Fruit fly (Drosophila melanogaster) whole organism, embryonic: ENCODE measurements around the gene CG4691.

ENCODE experiments used
- Aef1 ChIP-seq: fragments of 200-800 bp; sonication (Bioruptor generic); IDR thresholded peaks from 3 replicates; pipeline ENCODE4 v1.3.6; 2022; ENCODE audit warnings: missing biosample characterization, missing genetic modification characterization
- Bdp1 ChIP-seq: fragments of 200-800 bp; sonication (Bioruptor generic); optimal IDR thresholded peaks from 3 replicates; lab custom pipeline; 2016; ENCODE audit warnings: missing biosample characterization, missing genetic modification characterization
- CG10267 ChIP-seq: fragments of 200-800 bp; sonication (Bioruptor generic); optimal IDR thresholded peaks from 2 replicates; lab custom pipeline; 2018; ENCODE audit warnings: missing biosample characterization, mild to moderate bottlenecking, missing genetic modification characterization, moderate library complexity
- CG12299 ChIP-seq: fragments of 200-800 bp; sonication (Bioruptor generic); optimal IDR thresholded peaks from 2 replicates; lab custom pipeline; 2018; ENCODE audit warnings: missing biosample characterization, mild to moderate bottlenecking, missing genetic modification characterization
- CG12769 ChIP-seq: fragments of 200-800 bp; sonication (Bioruptor generic); optimal IDR thresholded peaks from 2 replicates; lab custom pipeline; 2019; ENCODE audit warnings: missing biosample characterization, mild to moderate bottlenecking, missing genetic modification characterization, moderate library complexity
- CG14441 ChIP-seq: fragments of 200-800 bp; sonication (Bioruptor generic); IDR thresholded peaks from 2 replicates; pipeline ENCODE4 v1.3.6; 2022; ENCODE audit warnings: missing biosample characterization, missing genetic modification characterization
- CG18476 ChIP-seq: fragments of 200-800 bp; sonication (Bioruptor generic); optimal IDR thresholded peaks from 2 replicates; lab custom pipeline; 2016; ENCODE audit warnings: missing biosample characterization, mild to moderate bottlenecking, missing genetic modification characterization
- CG30431 ChIP-seq: fragments of 200-800 bp; sonication (Bioruptor generic); optimal IDR thresholded peaks from 2 replicates; lab custom pipeline; 2017; ENCODE audit warnings: missing biosample characterization, missing genetic modification characterization
- CG34376 ChIP-seq: fragments of 200-800 bp; sonication (Bioruptor generic); optimal IDR thresholded peaks from 2 replicates; lab custom pipeline; 2018; ENCODE audit warnings: missing biosample characterization, mild to moderate bottlenecking, missing genetic modification characterization
- CG4360 ChIP-seq: fragments of 200-800 bp; sonication (Bioruptor generic); IDR thresholded peaks from 2 replicates; pipeline ENCODE4 v1.3.6; 2022; ENCODE audit warnings: missing biosample characterization, missing genetic modification characterization
- CG4854 ChIP-seq: fragments of 200-800 bp; sonication (Bioruptor generic); optimal IDR thresholded peaks from 2 replicates; lab custom pipeline; 2016; ENCODE audit warnings: missing biosample characterization, missing genetic modification characterization, inconsistent platforms
- CG5953 ChIP-seq: fragments of 200-800 bp; sonication (Bioruptor generic); IDR thresholded peaks from 2 replicates; pipeline ENCODE4 v1.3.6; 2022; ENCODE audit warnings: missing biosample characterization, missing genetic modification characterization
- CG6791 ChIP-seq: fragments of 200-800 bp; sonication (Bioruptor generic); IDR thresholded peaks from 3 replicates; pipeline ENCODE4 v1.3.6; 2022; ENCODE audit warnings: missing biosample characterization, missing genetic modification characterization; ENCODE audit not compliant: partially characterized antibody
- CG7357 ChIP-seq: fragments of 200-800 bp; sonication (Bioruptor generic); IDR thresholded peaks from 3 replicates; pipeline ENCODE4 v1.3.6; 2022; ENCODE audit warnings: missing biosample characterization, missing genetic modification characterization
- CG7839 ChIP-seq: fragments of 200-800 bp; sonication (Bioruptor generic); optimal IDR thresholded peaks from 3 replicates; lab custom pipeline; 2018; ENCODE audit warnings: missing biosample characterization, mild to moderate bottlenecking, missing genetic modification characterization, moderate library complexity
- CG8290 ChIP-seq, 3 experiments: fragments of 200-800 bp; sonication (Bioruptor generic); optimal IDR thresholded peaks; 2 replicates each; lab custom pipeline; 2016 to 2019; ENCODE audit warnings: missing biosample characterization in 3 of 3, missing genetic modification characterization in 3 of 3, mild to moderate bottlenecking in 2 of 3, moderate library complexity in 1 of 3
- CG9437 ChIP-seq: fragments of 200-800 bp; sonication (Bioruptor generic); optimal IDR thresholded peaks from 2 replicates; lab custom pipeline; 2018; ENCODE audit warnings: missing biosample characterization, mild to moderate bottlenecking, missing genetic modification characterization
- CG9609 ChIP-seq: fragments of 200-800 bp; sonication (Bioruptor generic); optimal IDR thresholded peaks from 3 replicates; lab custom pipeline; 2016; ENCODE audit warnings: missing biosample characterization, missing genetic modification characterization
- CG9932 ChIP-seq: fragments of 200-800 bp; sonication (Bioruptor generic); IDR thresholded peaks from 2 replicates; pipeline ENCODE4 v1.3.6; 2022; ENCODE audit warnings: missing biosample characterization, missing genetic modification characterization
- Camta ChIP-seq: fragments of 200-800 bp; sonication (Bioruptor generic); optimal IDR thresholded peaks from 2 replicates; lab custom pipeline; 2016; ENCODE audit warnings: missing biosample characterization, missing genetic modification characterization
- CrebB ChIP-seq: fragments of 200-800 bp; sonication (Bioruptor generic); optimal IDR thresholded peaks from 3 replicates; lab custom pipeline; 2018; ENCODE audit warnings: missing biosample characterization, mild to moderate bottlenecking, missing genetic modification characterization
- Eip74EF ChIP-seq, 2 experiments: fragments of 200-800 bp in 1 of 2; fragments of >200 bp in 1 of 2; sonication (Bioruptor generic) in 1 of 2; optimal IDR thresholded peaks; 2 replicates each; lab custom pipeline; 2017 to 2019; ENCODE audit warnings: missing biosample characterization in 2 of 2, missing genetic modification characterization in 2 of 2, mild to moderate bottlenecking in 1 of 2, moderate library complexity in 1 of 2
- Gsc ChIP-seq: fragments of 200-800 bp; sonication (Bioruptor generic); IDR thresholded peaks from 2 replicates; pipeline ENCODE4 v1.3.6; 2022; ENCODE audit warnings: missing biosample characterization, missing genetic modification characterization
- Hr51 ChIP-seq, 2 experiments: fragments of 200-800 bp; sonication (Bioruptor generic); optimal IDR thresholded peaks; 2 replicates in 1 of 2; 3 replicates in 1 of 2; lab custom pipeline; 2016 to 2018; ENCODE audit warnings: missing biosample characterization in 2 of 2, missing genetic modification characterization in 2 of 2, mild to moderate bottlenecking in 1 of 2, moderate library complexity in 1 of 2
- Lpt ChIP-seq: fragments of >200 bp; optimal IDR thresholded peaks from 2 replicates; lab custom pipeline; 2018; ENCODE audit warnings: missing biosample characterization, missing genetic modification characterization
- Meics ChIP-seq: fragments of 200-800 bp; sonication (Bioruptor generic); optimal IDR thresholded peaks from 2 replicates; lab custom pipeline; 2017; ENCODE audit warnings: missing biosample characterization, mild to moderate bottlenecking, missing genetic modification characterization
- NK7.1 ChIP-seq: fragments of 200-800 bp; sonication (Bioruptor generic); optimal IDR thresholded peaks from 3 replicates; lab custom pipeline; 2016; ENCODE audit warnings: missing biosample characterization, missing genetic modification characterization
- Oli ChIP-seq: fragments of 200-800 bp; sonication (Bioruptor generic); optimal IDR thresholded peaks from 2 replicates; lab custom pipeline; 2018; ENCODE audit warnings: missing biosample characterization, mild to moderate bottlenecking, missing genetic modification characterization, moderate library complexity
- Ptx1 ChIP-seq: fragments of 200-800 bp; sonication (Bioruptor generic); IDR thresholded peaks from 2 replicates; pipeline ENCODE4 v1.3.6; 2022; ENCODE audit warnings: missing biosample characterization, missing genetic modification characterization
- Rfx ChIP-seq: fragments of 200-800 bp; sonication (Bioruptor generic); IDR thresholded peaks from 2 replicates; pipeline ENCODE4 v1.3.6; 2022; ENCODE audit warnings: missing biosample characterization, missing genetic modification characterization
- Sin3A ChIP-seq: fragments of >200 bp; optimal IDR thresholded peaks from 2 replicates; lab custom pipeline; 2018
- Sox102F ChIP-seq: fragments of 200-800 bp; sonication (Bioruptor generic); optimal IDR thresholded peaks from 2 replicates; lab custom pipeline; 2018; ENCODE audit warnings: missing biosample characterization, mild to moderate bottlenecking, missing genetic modification characterization, moderate library complexity
- chm ChIP-seq: fragments of 200-800 bp; sonication (Bioruptor generic); IDR thresholded peaks from 2 replicates; pipeline ENCODE4 v1.3.6; 2022; ENCODE audit warnings: missing biosample characterization, missing genetic modification characterization
- croc ChIP-seq: fragments of 200-800 bp; sonication (Bioruptor generic); conservative IDR thresholded peaks from 3 replicates; pipeline ENCODE4 v1.3.6; 2022; ENCODE audit warnings: missing biosample characterization, missing genetic modification characterization
- dmrt99B ChIP-seq: fragments of 200-800 bp; sonication (Bioruptor generic); optimal IDR thresholded peaks from 2 replicates; lab custom pipeline; 2018; ENCODE audit warnings: missing biosample characterization, mild to moderate bottlenecking, missing genetic modification characterization, moderate library complexity
- ewg ChIP-seq: fragments of 200-800 bp; sonication (Bioruptor generic); optimal IDR thresholded peaks from 3 replicates; lab custom pipeline; 2017; ENCODE audit warnings: mild to moderate bottlenecking, missing biosample characterization, missing genetic modification reagents, missing genetic modification characterization
- fd102C ChIP-seq: fragments of 200-800 bp; sonication (Bioruptor generic); optimal IDR thresholded peaks from 2 replicates; lab custom pipeline; 2018; ENCODE audit warnings: missing biosample characterization, mild to moderate bottlenecking, missing genetic modification characterization, moderate library complexity
- gem ChIP-seq: fragments of 200-800 bp; sonication (Bioruptor generic); optimal IDR thresholded peaks from 2 replicates; lab custom pipeline; 2019; ENCODE audit warnings: missing biosample characterization, mild to moderate bottlenecking, missing genetic modification characterization, moderate library complexity
- gt ChIP-seq: fragments of 200-800 bp; sonication (Bioruptor generic); IDR thresholded peaks from 2 replicates; pipeline ENCODE4 v1.3.6; 2022; ENCODE audit warnings: missing biosample characterization, missing genetic modification characterization
- lab ChIP-seq: fragments of 200-800 bp; sonication (Bioruptor generic); optimal IDR thresholded peaks from 3 replicates; lab custom pipeline; 2017; ENCODE audit warnings: missing biosample characterization, missing genetic modification characterization, mild to moderate bottlenecking, moderate library complexity, missing genetic modification reagents
- odd ChIP-seq: fragments of 200-800 bp; sonication (Bioruptor generic); optimal IDR thresholded peaks from 2 replicates; lab custom pipeline; 2017; ENCODE audit warnings: missing biosample characterization, mild to moderate bottlenecking, missing genetic modification characterization
- repo ChIP-seq: fragments of 200-800 bp; sonication (Bioruptor generic); optimal IDR thresholded peaks from 2 replicates; lab custom pipeline; 2016; ENCODE audit warnings: missing biosample characterization, missing genetic modification characterization
- sima ChIP-seq: fragments of 200-800 bp; sonication (Bioruptor generic); optimal IDR thresholded peaks from 2 replicates; lab custom pipeline; 2016; ENCODE audit warnings: missing biosample characterization, missing genetic modification characterization
- stwl ChIP-seq: fragments of 200-800 bp; sonication (Bioruptor generic); optimal IDR thresholded peaks from 3 replicates; lab custom pipeline; 2018; ENCODE audit warnings: missing biosample characterization, mild to moderate bottlenecking, missing genetic modification characterization, moderate library complexity
- sug ChIP-seq: fragments of 200-800 bp; optimal IDR thresholded peaks from 2 replicates; lab custom pipeline; 2019; ENCODE audit warnings: missing biosample characterization, mild to moderate bottlenecking, missing genetic modification characterization, moderate library complexity
- tgo ChIP-seq: fragments of 200-800 bp; sonication (Bioruptor generic); IDR thresholded peaks from 3 replicates; pipeline ENCODE4 v1.3.6; 2022; ENCODE audit warnings: missing biosample characterization, missing genetic modification characterization
- tio ChIP-seq: fragments of 200-800 bp; sonication (Bioruptor generic); optimal IDR thresholded peaks from 2 replicates; lab custom pipeline; 2017; ENCODE audit warnings: missing biosample characterization, missing genetic modification characterization, inconsistent platforms
- tll ChIP-seq, 2 experiments: fragments of 200-800 bp in 1 of 2; fragments of >200 bp in 1 of 2; sonication (Bioruptor generic) in 1 of 2; optimal IDR thresholded peaks; 2 replicates each; lab custom pipeline; 2017 to 2019; ENCODE audit warnings: missing biosample characterization in 2 of 2, missing genetic modification characterization in 2 of 2, mild to moderate bottlenecking in 1 of 2, moderate library complexity in 1 of 2
- tx ChIP-seq: fragments of 200-800 bp; sonication (Bioruptor generic); optimal IDR thresholded peaks from 2 replicates; lab custom pipeline; 2016; ENCODE audit warnings: missing biosample characterization, missing genetic modification characterization
- usp ChIP-seq: fragments of >200 bp; optimal IDR thresholded peaks from 2 replicates; lab custom pipeline; 2017; ENCODE audit warnings: missing biosample characterization, missing genetic modification characterization
- z ChIP-seq: fragments of 200-800 bp; sonication (Bioruptor generic); IDR thresholded peaks from 3 replicates; pipeline ENCODE4 v1.3.6; 2022; ENCODE audit warnings: missing biosample characterization, missing genetic modification characterization

Gene CG4691

dm6 chr2L:14745068-14745467 lies 15.5 kb upstream of the CG4691 start, which contains the start of gene CG42587:
CG42587 (minus strand) TSS chr2L:14745210.
- TF ChIP-seq Eip74EF (GFP tag; optimal IDR thresholded peaks at IDR 0.05; lab: Kevin White, UChicago) (no peak), tll (GFP tag; optimal IDR thresholded peaks at IDR 0.05; lab: Kevin White, UChicago) (no peak), tgo (GFP tag; lab: Robert Waterston, UW) (peak; percentile 31; the same call in 2 of the 3 replicates), CG8290 (GFP tag; optimal IDR thresholded peaks at IDR 0.05; lab: Kevin White, UChicago) (no peak), CG8290 (tag; optimal IDR thresholded peaks at IDR 0.05; lab: Kevin White, UChicago) (no peak), CG10267 (tag; lab: Kevin White, UChicago) (no peak), CrebB (no peak), CG4854 (GFP tag; lab: Kevin White, UChicago) (no peak), sima (GFP tag; lab: Kevin White, UChicago) (no peak), odd (GFP tag; lab: Kevin White, UChicago) (no peak), croc (GFP tag; lab: Robert Waterston, UW) (no peak), CG9437 (GFP tag; lab: Kevin White, UChicago) (no peak), CG12769 (tag; lab: Kevin White, UChicago) (peak; percentile 5), Ptx1 (0 out of 2 replicates have a peak, but pooled peaks have one; percentile 16), Bdp1 (no peak), CG6791 (GFP tag; lab: Robert Waterston, UW) (no peak), CG7839 (no peak), gem (tag; lab: Kevin White, UChicago) (peak; percentile 23), z (GFP tag; lab: Robert Waterston, UW) (no peak), CG14441 (GFP tag; lab: Robert Waterston, UW) (0 out of 2 replicates have a peak, but pooled peaks have one; percentile 36), tx (no peak), Hr51 (GFP tag; optimal IDR thresholded peaks at IDR 0.05; lab: Kevin White, UChicago) (peak in 1 of 2 experiments; percentile 21), Sin3A (lab: Kevin White, UChicago) (no peak), CG9932 (no peak), CG34376 (peak; percentile 63), Camta (no peak), NK7.1 (GFP tag; lab: Kevin White, UChicago) (no peak), tio (GFP tag; lab: Kevin White, UChicago) (no peak), CG4360 (no peak), Sox102F (peak; percentile 13), Oli (peak; percentile 4), repo (GFP tag; lab: Kevin White, UChicago) (no peak), CG7357 (GFP tag; lab: Robert Waterston, UW) (no peak), gt (GFP tag; lab: Robert Waterston, UW) (no peak), lab (GFP tag; lab: Kevin White, UChicago) (peak; percentile 6), CG30431 (no peak), usp (no peak), Meics (GFP tag; lab: Kevin White, UChicago) (peak; percentile 6), stwl (tag; lab: Kevin White, UChicago) (no peak), Rfx (peak; percentile 22; the same call in 1 of the 2 replicates), ewg (GFP tag; lab: Kevin White, UChicago) (no peak), CG18476 (no peak), CG12299 (no peak), chm (GFP tag; lab: Robert Waterston, UW) (no peak), fd102C (GFP tag; lab: Kevin White, UChicago) (no peak), CG5953 (GFP tag; lab: Robert Waterston, UW) (no peak), Lpt (GFP tag; lab: Kevin White, UChicago) (no peak), sug (tag; lab: Kevin White, UChicago) (peak; percentile 50), CG9609 (GFP tag; lab: Kevin White, UChicago) (no peak), Aef1 (GFP tag; lab: Robert Waterston, UW) (no peak), Gsc (no peak), dmrt99B (peak; percentile 11)
